Worm (Caenorhabditis elegans) whole organism, young adult: ENCODE results near the gene dnj-5.

Experiments used
- F10E7.11 ChIP-seq: sonication (generic microtip); optimal IDR thresholded peaks from 2 replicates; lab custom pipeline; 2017; ENCODE audit warnings: mild to moderate bottlenecking, missing genetic modification characterization, moderate library complexity, missing compliant biosample characterization
- F57A8.1 ChIP-seq: fragments of 200-800 bp; sonication (Bioruptor generic); optimal IDR thresholded peaks from 2 replicates; lab custom pipeline; 2018; ENCODE audit warnings: mild to moderate bottlenecking, missing genetic modification characterization, moderate library complexity, missing compliant biosample characterization
- K11D2.4 ChIP-seq: fragments of 200-800 bp; sonication (Bioruptor generic); IDR thresholded peaks from 2 replicates; pipeline ENCODE4 v1.3.6; 2022; ENCODE audit warnings: missing genetic modification reagents, missing genetic modification characterization, missing compliant biosample characterization
- K12H6.12 ChIP-seq: fragments of 200-800 bp; sonication (Bioruptor generic); optimal IDR thresholded peaks from 2 replicates; lab custom pipeline; 2018; ENCODE audit warnings: mild to moderate bottlenecking, missing genetic modification characterization, missing compliant biosample characterization
- Y79H2A.3 ChIP-seq: fragments of 200-800 bp; sonication (Bioruptor generic); conservative IDR thresholded peaks from 2 replicates; pipeline ENCODE4 v1.3.6; 2022; ENCODE audit warnings: missing genetic modification reagents, missing genetic modification characterization, missing compliant biosample characterization
- bed-1 ChIP-seq: fragments of 200-800 bp; sonication (Bioruptor generic); IDR thresholded peaks from 2 replicates; pipeline ENCODE4 v1.3.6; 2022; ENCODE audit warnings: missing genetic modification reagents, missing genetic modification characterization, missing compliant biosample characterization
- cebp-1 ChIP-seq, 2 experiments: fragments of 200-800 bp in 1 of 2; sonication (Bioruptor generic) in 1 of 2; sonication (generic microtip) in 1 of 2; IDR thresholded peaks in 1 of 2; optimal IDR thresholded peaks in 1 of 2; 2 replicates each; pipeline versions ENCODE4 v1.3.6 to Lab custom; 2017 to 2022; ENCODE audit warnings: missing compliant biosample characterization in 2 of 2, missing genetic modification characterization in 2 of 2, mild to moderate bottlenecking in 1 of 2, missing genetic modification reagents in 1 of 2, moderate library complexity in 1 of 2
- chd-7 ChIP-seq: sonication (generic microtip); optimal IDR thresholded peaks from 2 replicates; lab custom pipeline; 2016; ENCODE audit warnings: mild to moderate bottlenecking, missing genetic modification characterization, moderate library complexity, missing compliant biosample characterization
- dox-1 ChIP-seq: fragments of 200-800 bp; sonication (Bioruptor generic); IDR thresholded peaks from 2 replicates; pipeline ENCODE4 v1.3.6; 2022; ENCODE audit warnings: missing genetic modification reagents, missing genetic modification characterization, missing compliant biosample characterization
- dpff-1 ChIP-seq: sonication (generic microtip); optimal IDR thresholded peaks from 2 replicates; lab custom pipeline; 2017; ENCODE audit warnings: mild to moderate bottlenecking, missing genetic modification characterization, missing compliant biosample characterization
- dpl-1 ChIP-seq: fragments of 150-350 bp; optimal IDR thresholded peaks from 2 replicates; lab custom pipeline; 2014; ENCODE audit warnings: missing biosample characterization, missing genetic modification reagents, missing genetic modification characterization
- egl-44 ChIP-seq: fragments of 200-800 bp; sonication (Bioruptor generic); IDR thresholded peaks from 2 replicates; pipeline ENCODE4 v1.3.6; 2022; ENCODE audit warnings: missing genetic modification reagents, missing genetic modification characterization, missing compliant biosample characterization
- him-1 ChIP-seq: sonication (generic microtip); optimal IDR thresholded peaks from 2 replicates; lab custom pipeline; 2016; ENCODE audit warnings: missing genotype, missing genetic modification reagents, missing genetic modification characterization, missing compliant biosample characterization
- hmg-1.2 ChIP-seq: fragments of 200-800 bp; sonication (Bioruptor generic); IDR thresholded peaks from 2 replicates; pipeline ENCODE4 v1.3.6; 2022; ENCODE audit warnings: missing genetic modification reagents, missing genetic modification characterization, missing compliant biosample characterization
- hmg-20 ChIP-seq: fragments of 200-800 bp; sonication (Bioruptor generic); IDR thresholded peaks from 2 replicates; pipeline ENCODE4 v1.3.6; 2022; ENCODE audit warnings: missing genetic modification reagents, missing genetic modification characterization, missing compliant biosample characterization
- hrde-1 ChIP-seq: sonication (generic microtip); optimal IDR thresholded peaks from 2 replicates; lab custom pipeline; 2016; ENCODE audit warnings: missing genetic modification characterization, mild to moderate bottlenecking, missing compliant biosample characterization, moderate library complexity, missing genotype, missing genetic modification reagents, borderline replicate concordance
- lin-26 ChIP-seq: fragments of 200-800 bp; sonication (Bioruptor generic); IDR thresholded peaks from 2 replicates; pipeline ENCODE4 v1.3.6; 2022; ENCODE audit warnings: missing genetic modification reagents, missing genetic modification characterization, missing compliant biosample characterization
- madf-3 ChIP-seq: fragments of 200-800 bp; sonication (Bioruptor generic); IDR thresholded peaks from 2 replicates; pipeline ENCODE4 v1.3.6; 2022; ENCODE audit warnings: missing genetic modification reagents, missing genetic modification characterization, missing compliant biosample characterization
- madf-8 ChIP-seq: fragments of 200-800 bp; sonication (Bioruptor generic); conservative IDR thresholded peaks from 2 replicates; pipeline ENCODE4 v1.3.6; 2022; ENCODE audit warnings: missing genetic modification reagents, missing genetic modification characterization, missing compliant biosample characterization
- mel-28 ChIP-seq: sonication (generic microtip); optimal IDR thresholded peaks from 2 replicates; lab custom pipeline; 2016; ENCODE audit warnings: borderline replicate concordance, mild to moderate bottlenecking, missing genetic modification characterization, missing compliant biosample characterization
- nhr-179 ChIP-seq: sonication (generic microtip); optimal IDR thresholded peaks from 2 replicates; lab custom pipeline; 2016; ENCODE audit warnings: mild to moderate bottlenecking, missing genetic modification characterization, missing compliant biosample characterization
- nhr-80 ChIP-seq: sonication (generic microtip); optimal IDR thresholded peaks from 2 replicates; lab custom pipeline; 2016; ENCODE audit warnings: missing genetic modification characterization, missing compliant biosample characterization
- nhr-90 ChIP-seq: sonication (generic microtip); optimal IDR thresholded peaks from 2 replicates; lab custom pipeline; 2016; ENCODE audit warnings: missing genotype, mild to moderate bottlenecking, missing genetic modification characterization, missing compliant biosample characterization
- repo-1 ChIP-seq: sonication (generic microtip); optimal IDR thresholded peaks from 2 replicates; lab custom pipeline; 2017; ENCODE audit warnings: mild to moderate bottlenecking, missing genetic modification characterization, missing compliant biosample characterization
- snpc-3.4 ChIP-seq: sonication (generic microtip); optimal IDR thresholded peaks from 2 replicates; lab custom pipeline; 2017; ENCODE audit warnings: missing genetic modification characterization, mild to moderate bottlenecking, missing compliant biosample characterization, antibody characterized with exemption, moderate library complexity, missing genotype, missing genetic modification reagents
- snpc-4 ChIP-seq, 5 experiments: fragments of 150-350 bp in 1 of 5; sonication (generic microtip) in 4 of 5; optimal IDR thresholded peaks; 2 replicates each; lab custom pipeline; 2014 to 2018; ENCODE audit warnings: missing genetic modification characterization in 5 of 5, missing biosample characterization in 3 of 5, antibody characterized with exemption in 2 of 5, mild to moderate bottlenecking in 2 of 5, missing compliant biosample characterization in 2 of 5, missing genotype in 2 of 5, moderate library complexity in 2 of 5, missing genetic modification reagents in 1 of 5
- sptf-2 ChIP-seq: fragments of 200-800 bp; sonication (Bioruptor generic); optimal IDR thresholded peaks from 2 replicates; lab custom pipeline; 2018; ENCODE audit warnings: mild to moderate bottlenecking, missing genetic modification characterization, missing compliant biosample characterization
- unc-62 ChIP-seq: fragments of 150-350 bp; optimal IDR thresholded peaks from 2 replicates; lab custom pipeline; 2014; ENCODE audit warnings: missing biosample characterization, missing genetic modification reagents, missing genetic modification characterization
- zfh-2 ChIP-seq: fragments of 200-800 bp; sonication (Bioruptor generic); conservative IDR thresholded peaks from 2 replicates; pipeline ENCODE4 v1.3.6; 2022; ENCODE audit warnings: missing genetic modification reagents, missing genetic modification characterization, missing compliant biosample characterization
- ztf-25 ChIP-seq: fragments of 200-800 bp; sonication (Bioruptor generic); IDR thresholded peaks from 2 replicates; pipeline ENCODE4 v1.3.6; 2022; ENCODE audit warnings: missing genetic modification reagents, missing genetic modification characterization, missing compliant biosample characterization

Gene dnj-5

ce11 chrII:6832695-6833389, 25.3 kb downstream of the dnj-5 start:
- TF ChIP-seq zfh-2 (GFP tag; lab: Robert Waterston, UW), result peak; percentile 50; the same call in 1 of the 2 replicates
- TF ChIP-seq bed-1 (GFP tag; lab: Robert Waterston, UW), result no peak

- TF ChIP-seq lin-26 (GFP tag; lab: Robert Waterston, UW) (no peak), madf-8 (GFP tag; lab: Robert Waterston, UW) (no peak), him-1 (tag; lab: Kevin White, UChicago) (no peak), F57A8.1 (GFP tag; lab: Kevin White, UChicago) (no peak), hmg-20 (GFP tag; lab: Robert Waterston, UW) (no peak), dpff-1 (tag; lab: Kevin White, UChicago) (no peak), nhr-80 (tag; lab: Kevin White, UChicago) (no peak), mel-28 (tag; lab: Kevin White, UChicago) (no peak), chd-7 (tag; lab: Kevin White, UChicago) (no peak), F10E7.11 (tag; lab: Kevin White, UChicago) (no peak), egl-44 (no peak), ztf-25 (GFP tag; lab: Robert Waterston, UW) (no peak), hmg-1.2 (GFP tag; lab: Robert Waterston, UW) (no peak), Y79H2A.3 (GFP tag; lab: Robert Waterston, UW) (no peak)
- TF ChIP-seq, all 124 proteins: peak for 0
These were observed 25.9 kb downstream of the dnj-5 start for ce11 chrII:6832207-6832606.

ce11 chrII:6831531-6832201, 26.4 kb downstream of the dnj-5 start:
- no peak for TF ChIP-seq snpc-3.4
- no peak for TF ChIP-seq K11D2.4
- TF ChIP-seq, all 124 proteins: peak for 0

ce11 chrII:6830923-6831322, 27.2 kb downstream of the dnj-5 start:
- TF ChIP-seq dpl-1 (GFP tag; lab: Kevin White, UChicago) (no peak), madf-3 (0 out of 2 replicates have a peak, but pooled peaks have one; percentile 10)

ce11 chrII:6830012-6830411, 28.1 kb downstream of the dnj-5 start:
- TF ChIP-seq nhr-90 (no peak), dox-1 (GFP tag; lab: Robert Waterston, UW) (0 out of 2 replicates have a peak, but pooled peaks have one; percentile 18), nhr-179 (tag; lab: Kevin White, UChicago) (no peak)

ce11 chrII:6829108-6829507, 29.0 kb downstream of the dnj-5 start:
- peak; percentile 74 for TF ChIP-seq nhr-80 (tag; lab: Kevin White, UChicago)
- TF ChIP-seq hmg-1.2 (GFP tag; lab: Robert Waterston, UW), result peak; percentile 49; the same call in 1 of the 2 replicates
- no peak for TF ChIP-seq cebp-1 (GFP tag; IDR thresholded peaks at IDR 0.05; lab: Robert Waterston, UW)
- TF ChIP-seq cebp-1 (tag; optimal IDR thresholded peaks at IDR 0.05; lab: Kevin White, UChicago), result peak; percentile 62
- no peak for TF ChIP-seq K12H6.12 (tag; lab: Kevin White, UChicago)
- TF ChIP-seq unc-62 (GFP tag; lab: Kevin White, UChicago), result peak; percentile 79
- 0 out of 2 replicates have a peak, but pooled peaks have one; percentile 22 for TF ChIP-seq dox-1 (GFP tag; lab: Robert Waterston, UW)
- no peak for TF ChIP-seq hrde-1 (tag; lab: Kevin White, UChicago)
- no peak for TF ChIP-seq sptf-2
- no peak for TF ChIP-seq snpc-4 (GFP tag; optimal IDR thresholded peaks at IDR 0.05; lab: Kevin White, UChicago)
- peak in 1 of 4 experiments; percentile 2 for TF ChIP-seq snpc-4 (tag; optimal IDR thresholded peaks at IDR 0.05; lab: Kevin White, UChicago)
- TF ChIP-seq repo-1 (tag; lab: Kevin White, UChicago), result no peak
